Worm (Caenorhabditis elegans) whole organism, young adult: Measurements from ENCODE around the gene C01G12.16.
A peak's percentile ranks its signal among the peaks of the same experiment; 100 is the strongest.

Experiments
- B0035.1 ChIP-seq: sonication (generic microtip); optimal IDR thresholded peaks from 2 replicates; lab custom pipeline; 2016; ENCODE audit warnings: missing genetic modification characterization, mild to moderate bottlenecking, missing compliant biosample characterization, missing genotype, missing genetic modification reagents
- B0336.3 ChIP-seq: fragments of 200-800 bp; sonication (Bioruptor generic); IDR thresholded peaks from 2 replicates; pipeline ENCODE4 v1.3.6; 2022; ENCODE audit warnings: missing genetic modification characterization, missing compliant biosample characterization
- C17E4.6 ChIP-seq: fragments of 200-800 bp; sonication (Bioruptor generic); IDR thresholded peaks from 2 replicates; pipeline ENCODE4 v1.3.6; 2022; ENCODE audit warnings: missing genetic modification reagents, missing genetic modification characterization, missing compliant biosample characterization
- D2030.7 ChIP-seq: fragments of 200-800 bp; sonication (Bioruptor generic); IDR thresholded peaks from 2 replicates; pipeline ENCODE4 v1.3.6; 2022; ENCODE audit warnings: missing genetic modification reagents, missing genetic modification characterization, missing compliant biosample characterization
- F22D6.2 ChIP-seq: sonication (generic microtip); optimal IDR thresholded peaks from 2 replicates; lab custom pipeline; 2016; ENCODE audit warnings: mild to moderate bottlenecking, missing genetic modification characterization, missing compliant biosample characterization
- F49E8.2 ChIP-seq: sonication (generic microtip); optimal IDR thresholded peaks from 3 replicates; lab custom pipeline; 2017; ENCODE audit warnings: missing genetic modification characterization, mild to moderate bottlenecking, missing compliant biosample characterization, antibody characterized with exemption, moderate library complexity; ENCODE audit not compliant: insufficient read depth
- F52B5.7 ChIP-seq: sonication (generic microtip); optimal IDR thresholded peaks from 2 replicates; lab custom pipeline; 2016; ENCODE audit warnings: mild to moderate bottlenecking, missing genetic modification characterization, missing compliant biosample characterization
- F57A8.1 ChIP-seq: fragments of 200-800 bp; sonication (Bioruptor generic); optimal IDR thresholded peaks from 2 replicates; lab custom pipeline; 2018; ENCODE audit warnings: mild to moderate bottlenecking, missing genetic modification characterization, moderate library complexity, missing compliant biosample characterization
- Y95B8A.8 ChIP-seq: fragments of 200-800 bp; sonication (Bioruptor generic); IDR thresholded peaks from 2 replicates; pipeline ENCODE4 v1.3.6; 2022; ENCODE audit warnings: missing genetic modification reagents, missing genetic modification characterization, missing compliant biosample characterization
- aptf-3 ChIP-seq: fragments of 200-800 bp; sonication (Bioruptor generic); IDR thresholded peaks from 2 replicates; pipeline ENCODE4 v1.3.6; 2022; ENCODE audit warnings: missing genetic modification characterization, missing compliant biosample characterization
- atf-7 ChIP-seq: sonication (generic microtip); optimal IDR thresholded peaks from 2 replicates; lab custom pipeline; 2017; ENCODE audit warnings: mild to moderate bottlenecking, missing genetic modification characterization, missing compliant biosample characterization
- athp-1 ChIP-seq: sonication (generic microtip); optimal IDR thresholded peaks from 2 replicates; lab custom pipeline; 2017; ENCODE audit warnings: mild to moderate bottlenecking, missing genetic modification characterization, missing compliant biosample characterization
- attf-6 ChIP-seq: fragments of 200-800 bp; sonication (Bioruptor generic); IDR thresholded peaks from 2 replicates; pipeline ENCODE4 v1.3.6; 2022; ENCODE audit warnings: missing genetic modification reagents, missing genetic modification characterization, missing compliant biosample characterization
- bed-1 ChIP-seq: fragments of 200-800 bp; sonication (Bioruptor generic); IDR thresholded peaks from 2 replicates; pipeline ENCODE4 v1.3.6; 2022; ENCODE audit warnings: missing genetic modification reagents, missing genetic modification characterization, missing compliant biosample characterization
- cebp-1 ChIP-seq, 2 experiments: fragments of 200-800 bp in 1 of 2; sonication (Bioruptor generic) in 1 of 2; sonication (generic microtip) in 1 of 2; IDR thresholded peaks in 1 of 2; optimal IDR thresholded peaks in 1 of 2; 2 replicates each; pipeline versions ENCODE4 v1.3.6 to Lab custom; 2017 to 2022; ENCODE audit warnings: missing compliant biosample characterization in 2 of 2, missing genetic modification characterization in 2 of 2, mild to moderate bottlenecking in 1 of 2, missing genetic modification reagents in 1 of 2, moderate library complexity in 1 of 2
- ceh-58 ChIP-seq: fragments of 200-800 bp; sonication (Bioruptor generic); IDR thresholded peaks from 2 replicates; pipeline ENCODE4 v1.3.6; 2022; ENCODE audit warnings: missing genetic modification characterization, missing compliant biosample characterization
- ceh-79 ChIP-seq: sonication (generic microtip); optimal IDR thresholded peaks from 2 replicates; lab custom pipeline; 2017; ENCODE audit warnings: mild to moderate bottlenecking, missing genetic modification characterization, missing compliant biosample characterization
- dox-1 ChIP-seq: fragments of 200-800 bp; sonication (Bioruptor generic); IDR thresholded peaks from 2 replicates; pipeline ENCODE4 v1.3.6; 2022; ENCODE audit warnings: missing genetic modification reagents, missing genetic modification characterization, missing compliant biosample characterization
- efl-1 ChIP-seq: fragments of 150-350 bp; optimal IDR thresholded peaks from 2 replicates; lab custom pipeline; 2014; ENCODE audit warnings: missing biosample characterization, missing genetic modification reagents, missing genetic modification characterization
- egl-18 ChIP-seq: fragments of 200-800 bp; sonication (Bioruptor generic); IDR thresholded peaks from 2 replicates; pipeline ENCODE4 v1.3.6; 2022; ENCODE audit warnings: missing genetic modification reagents, missing genetic modification characterization, missing compliant biosample characterization
- fkh-3 ChIP-seq: sonication (generic microtip); optimal IDR thresholded peaks from 2 replicates; lab custom pipeline; 2016; ENCODE audit warnings: mild to moderate bottlenecking, missing genetic modification characterization, missing compliant biosample characterization
- him-1 ChIP-seq: sonication (generic microtip); optimal IDR thresholded peaks from 2 replicates; lab custom pipeline; 2016; ENCODE audit warnings: missing genotype, missing genetic modification reagents, missing genetic modification characterization, missing compliant biosample characterization
- hmg-20 ChIP-seq: fragments of 200-800 bp; sonication (Bioruptor generic); IDR thresholded peaks from 2 replicates; pipeline ENCODE4 v1.3.6; 2022; ENCODE audit warnings: missing genetic modification reagents, missing genetic modification characterization, missing compliant biosample characterization
- hrde-1 ChIP-seq: sonication (generic microtip); optimal IDR thresholded peaks from 2 replicates; lab custom pipeline; 2016; ENCODE audit warnings: missing genetic modification characterization, mild to moderate bottlenecking, missing compliant biosample characterization, moderate library complexity, missing genotype, missing genetic modification reagents, borderline replicate concordance
- hsf-1 ChIP-seq: fragments of 200-800 bp; sonication (Bioruptor generic); IDR thresholded peaks from 2 replicates; pipeline ENCODE4 v1.3.6; 2022; ENCODE audit warnings: missing genetic modification reagents, missing genetic modification characterization, missing compliant biosample characterization
- let-607 ChIP-seq, 2 experiments: fragments of 200-800 bp in 1 of 2; sonication (Bioruptor generic) in 1 of 2; sonication (generic microtip) in 1 of 2; optimal IDR thresholded peaks; 2 replicates each; lab custom pipeline; 2016 to 2018; ENCODE audit warnings: mild to moderate bottlenecking in 2 of 2, missing compliant biosample characterization in 2 of 2, missing genetic modification characterization in 2 of 2, moderate library complexity in 2 of 2, missing genotype in 1 of 2
- lin-35 ChIP-seq, 3 experiments: fragments of 150-350 bp in 2 of 3; sonication (generic microtip) in 1 of 3; optimal IDR thresholded peaks; 2 replicates each; lab custom pipeline; 2014 to 2018; ENCODE audit warnings: missing biosample characterization in 3 of 3, missing genetic modification characterization in 3 of 3, missing genetic modification reagents in 3 of 3
- madf-3 ChIP-seq: fragments of 200-800 bp; sonication (Bioruptor generic); IDR thresholded peaks from 2 replicates; pipeline ENCODE4 v1.3.6; 2022; ENCODE audit warnings: missing genetic modification reagents, missing genetic modification characterization, missing compliant biosample characterization
- nfya-1 ChIP-seq: sonication (generic microtip); optimal IDR thresholded peaks from 2 replicates; lab custom pipeline; 2017; ENCODE audit warnings: antibody characterized with exemption, missing compliant biosample characterization, missing genetic modification characterization, borderline replicate concordance; ENCODE audit not compliant: insufficient read depth
- pbrm-1 ChIP-seq: fragments of 200-800 bp; sonication (Bioruptor generic); IDR thresholded peaks from 2 replicates; pipeline ENCODE4 v1.3.6; 2022; ENCODE audit warnings: missing genetic modification reagents, missing genetic modification characterization, missing compliant biosample characterization
- pha-4 ChIP-seq: fragments of 150-350 bp; sonication (generic microtip); optimal IDR thresholded peaks from 2 replicates; lab custom pipeline; 2014; ENCODE audit warnings: missing biosample characterization, missing genetic modification reagents, missing genetic modification characterization
- rcor-1 ChIP-seq: fragments of 200-800 bp; sonication (Bioruptor generic); IDR thresholded peaks from 2 replicates; pipeline ENCODE4 v1.3.6; 2022; ENCODE audit warnings: missing genetic modification reagents, missing genetic modification characterization, missing compliant biosample characterization
- rpc-1 ChIP-seq, 2 experiments: fragments of 150-350 bp in 1 of 2; sonication (generic microtip) in 1 of 2; optimal IDR thresholded peaks; 2 replicates each; lab custom pipeline; 2014 to 2018; ENCODE audit warnings: missing biosample characterization in 1 of 2, missing genetic modification characterization in 1 of 2, missing genetic modification reagents in 1 of 2, missing genotype in 1 of 2
- snpc-1.1 ChIP-seq: sonication (generic microtip); optimal IDR thresholded peaks from 2 replicates; lab custom pipeline; 2017; ENCODE audit warnings: missing genetic modification characterization, mild to moderate bottlenecking, missing compliant biosample characterization, antibody characterized with exemption, moderate library complexity, missing genotype, missing genetic modification reagents; ENCODE audit not compliant: insufficient read depth
- snpc-1.3 ChIP-seq: sonication (generic microtip); optimal IDR thresholded peaks from 2 replicates; lab custom pipeline; 2017; ENCODE audit warnings: missing genetic modification characterization, mild to moderate bottlenecking, missing compliant biosample characterization, antibody characterized with exemption, moderate library complexity, missing genotype, missing genetic modification reagents; ENCODE audit not compliant: insufficient read depth
- snpc-4 ChIP-seq, 5 experiments: fragments of 150-350 bp in 1 of 5; sonication (generic microtip) in 4 of 5; optimal IDR thresholded peaks; 2 replicates each; lab custom pipeline; 2014 to 2018; ENCODE audit warnings: missing genetic modification characterization in 5 of 5, missing biosample characterization in 3 of 5, antibody characterized with exemption in 2 of 5, mild to moderate bottlenecking in 2 of 5, missing compliant biosample characterization in 2 of 5, missing genotype in 2 of 5, moderate library complexity in 2 of 5, missing genetic modification reagents in 1 of 5
- tlf-1 ChIP-seq: fragments of 200-800 bp; sonication (Bioruptor generic); optimal IDR thresholded peaks from 2 replicates; lab custom pipeline; 2018; ENCODE audit warnings: mild to moderate bottlenecking, missing genetic modification characterization, missing compliant biosample characterization
- unc-130 ChIP-seq: sonication (generic microtip); optimal IDR thresholded peaks from 2 replicates; lab custom pipeline; 2016; ENCODE audit warnings: missing genetic modification reagents, missing genetic modification characterization, missing compliant biosample characterization
- xnd-1 ChIP-seq: sonication (generic microtip); optimal IDR thresholded peaks from 2 replicates; lab custom pipeline; 2016; ENCODE audit warnings: missing genotype, missing genetic modification reagents, missing genetic modification characterization, missing compliant biosample characterization
- zim-3 ChIP-seq: sonication (generic microtip); optimal IDR thresholded peaks from 2 replicates; lab custom pipeline; 2017; ENCODE audit warnings: mild to moderate bottlenecking, missing genetic modification characterization, moderate library complexity, missing compliant biosample characterization
- ztf-18 ChIP-seq: sonication (generic microtip); optimal IDR thresholded peaks from 2 replicates; lab custom pipeline; 2016; ENCODE audit warnings: missing genotype, mild to moderate bottlenecking, missing genetic modification characterization, missing compliant biosample characterization

The C01G12.16 gene

DNA sequence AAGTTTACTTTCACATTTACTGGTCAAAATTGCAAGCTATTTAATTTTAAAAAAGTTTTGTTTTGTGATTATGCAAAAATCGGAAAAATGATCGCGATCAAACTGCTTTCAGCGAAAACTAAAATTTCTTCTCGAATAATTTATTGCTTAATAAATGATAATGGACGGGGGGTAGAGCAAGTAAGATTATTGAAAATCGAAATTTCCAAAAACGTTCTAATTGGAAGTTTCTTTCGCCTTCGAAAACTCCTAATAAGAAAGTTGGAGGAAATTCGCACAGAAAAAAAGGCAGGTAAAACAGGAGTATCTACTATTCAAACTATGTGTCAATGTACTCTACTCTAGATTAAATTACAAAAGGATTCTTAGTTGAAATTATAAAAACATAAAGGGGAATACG, 11.2 kb downstream of the C01G12.16 start (continued):
- TF ChIP-seq ceh-79 = peak; percentile 69
- TF ChIP-seq snpc-1.3 (tag; lab: Kevin White, UChicago) = peak; percentile 77
- no peak for TF ChIP-seq C17E4.6
- TF ChIP-seq rpc-1 (optimal IDR thresholded peaks at IDR 0.05; lab: Kevin White, UChicago) = no peak
- peak; percentile 7 for TF ChIP-seq rpc-1 (tag; optimal IDR thresholded peaks at IDR 0.05; lab: Kevin White, UChicago)
- no peak for TF ChIP-seq F57A8.1 (GFP tag; lab: Kevin White, UChicago)
- TF ChIP-seq madf-3 (GFP tag; lab: Robert Waterston, UW) = peak; percentile 85
- TF ChIP-seq attf-6 = 0 out of 2 replicates have a peak, but pooled peaks have one; percentile 29
- TF ChIP-seq B0035.1 (tag; lab: Kevin White, UChicago) = no peak
- peak; percentile 63 for TF ChIP-seq him-1
- no peak for TF ChIP-seq pha-4 (tag; lab: Kevin White, UChicago)
- TF ChIP-seq nfya-1 (tag; lab: Kevin White, UChicago) = no peak

DNA sequence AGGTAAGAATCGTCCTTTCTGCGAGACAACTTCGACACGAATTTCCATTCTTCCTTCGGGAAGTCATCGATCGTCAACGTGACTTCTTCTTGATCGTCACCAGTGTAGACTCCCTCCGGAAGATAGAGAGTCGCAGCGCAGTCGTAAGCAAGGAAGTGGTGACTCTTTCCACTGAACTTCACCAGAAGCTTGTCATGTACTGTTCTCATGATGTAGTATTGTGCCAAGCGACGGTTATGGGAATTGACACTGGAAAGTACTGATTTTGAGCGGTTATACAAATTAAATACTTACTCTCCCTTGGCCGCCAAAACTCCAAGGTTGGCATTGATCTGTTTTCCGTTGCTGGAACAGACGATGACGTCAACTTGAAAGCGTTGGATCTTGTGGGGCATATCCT, 14.5 kb downstream of the C01G12.16 start:
- TF ChIP-seq dox-1 (0 out of 2 replicates have a peak, but pooled peaks have one; percentile 62), snpc-1.1 (tag; lab: Kevin White, UChicago) (no peak), zim-3 (tag; lab: Kevin White, UChicago) (no peak), fkh-3 (tag; lab: Kevin White, UChicago) (no peak), F52B5.7 (no peak), B0336.3 (GFP tag; lab: Robert Waterston, UW) (peak; percentile 22; the same call in 1 of the 2 replicates), hsf-1 (GFP tag; lab: Robert Waterston, UW) (peak; percentile 61), egl-18 (GFP tag; lab: Robert Waterston, UW) (no peak), hrde-1 (tag; lab: Kevin White, UChicago) (no peak), lin-35 (GFP tag; optimal IDR thresholded peaks at IDR 0.05; lab: Kevin White, UChicago) (no peak), bed-1 (GFP tag; lab: Robert Waterston, UW) (no peak), unc-130 (GFP tag; lab: Kevin White, UChicago) (no peak), cebp-1 (GFP tag; IDR thresholded peaks at IDR 0.05; lab: Robert Waterston, UW) (no peak), cebp-1 (tag; optimal IDR thresholded peaks at IDR 0.05; lab: Kevin White, UChicago) (peak; percentile 16), atf-7 (tag; lab: Kevin White, UChicago) (no peak)

DNA sequence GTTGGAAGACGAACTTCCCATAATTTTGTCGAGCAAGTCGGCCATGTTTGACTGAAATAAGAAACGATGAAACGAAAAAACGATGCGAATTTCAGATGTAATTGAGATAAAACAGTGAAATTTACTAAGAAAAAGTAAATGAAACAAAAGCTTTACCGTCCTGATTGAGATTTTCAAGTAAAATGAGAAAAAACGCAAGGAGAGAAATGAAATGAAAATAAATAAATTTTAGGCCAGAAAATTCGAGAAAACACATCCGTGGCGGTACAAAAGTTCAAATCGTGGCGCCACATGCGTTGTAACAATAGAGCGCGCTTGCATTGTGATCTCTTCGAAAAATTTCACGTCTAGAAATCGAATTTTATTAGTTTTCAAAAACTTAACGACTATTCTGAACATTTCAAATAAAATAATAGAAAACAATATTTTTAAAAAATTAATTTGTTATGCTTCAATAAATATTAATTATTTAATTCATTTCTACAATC, 15.1 kb downstream of the C01G12.16 start, which contains the start of the genes hrde-1 and C16C10.13:
TSS of gene hrde-1 (minus strand) at position 51 of the 488 bp plus-strand sequence.
TSS of gene C16C10.13 (plus strand) at position 332 of the 488 bp plus-strand sequence.
- TF ChIP-seq C17E4.6 = peak; percentile 66; the same call in 1 of the 2 replicates
- peak; percentile 70 for TF ChIP-seq pbrm-1
- TF ChIP-seq unc-130 (GFP tag; lab: Kevin White, UChicago) = peak; percentile 93
- TF ChIP-seq ceh-58 (GFP tag; lab: Robert Waterston, UW) = no peak
- no peak for TF ChIP-seq hmg-20 (GFP tag; lab: Robert Waterston, UW)
- TF ChIP-seq attf-6 = 0 out of 2 replicates have a peak, but pooled peaks have one; percentile 17
- TF ChIP-seq snpc-1.3 (tag; lab: Kevin White, UChicago) = peak; percentile 82
- no peak for TF ChIP-seq F22D6.2 (tag; lab: Kevin White, UChicago)
- peak; percentile 7 for TF ChIP-seq ztf-18 (tag; lab: Kevin White, UChicago)
- no peak for TF ChIP-seq let-607 (tag; optimal IDR thresholded peaks at IDR 0.05; lab: Kevin White, UChicago)
- TF ChIP-seq snpc-1.1 (tag; lab: Kevin White, UChicago) = peak; percentile 43
- peak; percentile 92 for TF ChIP-seq xnd-1 (tag; lab: Kevin White, UChicago)
- TF ChIP-seq Y95B8A.8 = peak; percentile 65; the same call in 1 of the 2 replicates
- peak; percentile 91 for TF ChIP-seq D2030.7 (GFP tag; lab: Robert Waterston, UW)
- peak; percentile 79 for TF ChIP-seq tlf-1 (GFP tag; lab: Kevin White, UChicago)
- peak; percentile 70 for TF ChIP-seq athp-1 (tag; lab: Kevin White, UChicago)
- peak; percentile 80 for TF ChIP-seq rcor-1 (GFP tag; lab: Robert Waterston, UW)
- TF ChIP-seq snpc-4 (GFP tag; optimal IDR thresholded peaks at IDR 0.05; lab: Kevin White, UChicago) = no peak
- peak in 1 of 4 experiments; percentile 56 for TF ChIP-seq snpc-4 (tag; optimal IDR thresholded peaks at IDR 0.05; lab: Kevin White, UChicago)
- peak; percentile 78 for TF ChIP-seq dox-1
- TF ChIP-seq efl-1 (GFP tag; lab: Kevin White, UChicago) = peak; percentile 97
- no peak for TF ChIP-seq aptf-3 (GFP tag; lab: Robert Waterston, UW)
- TF ChIP-seq F49E8.2 (tag; lab: Kevin White, UChicago) = peak; percentile 93
